Fruit fly (Drosophila melanogaster): Measurements from ENCODE around the gene CG34377.

DNA sequence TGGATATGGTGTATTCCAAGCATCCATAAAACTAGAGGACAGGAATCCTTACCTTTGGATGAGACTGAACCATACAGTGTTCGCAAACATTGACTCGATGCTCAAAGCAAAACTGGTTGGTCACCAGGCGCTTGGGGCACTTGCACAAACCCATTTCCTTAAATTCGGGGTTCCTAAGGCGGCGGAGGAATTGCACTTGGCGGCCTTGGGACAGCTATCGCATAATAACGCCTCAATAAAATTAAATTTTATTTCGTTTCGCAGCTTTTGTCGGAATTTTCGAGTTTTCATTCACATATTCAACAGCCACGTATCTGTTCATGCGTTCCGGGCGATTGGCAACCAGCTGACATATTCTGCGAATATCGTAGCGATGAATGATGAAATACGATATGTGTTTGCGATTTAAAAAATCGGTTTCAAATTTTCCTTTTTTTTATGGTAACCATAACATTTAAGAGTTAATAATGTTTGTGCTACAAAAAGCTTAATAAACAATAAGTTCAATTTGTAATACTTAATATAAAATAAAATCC is 41.8 kb upstream of the CG34377 start, which contains the start of gene CG5382:
- TF ChIP-seq gl (tag; optimal IDR thresholded peaks at IDR 0.05) (no peak), CG32121 (GFP tag; IDR thresholded peaks at IDR 0.05) (no peak), CG15710 (tag; optimal IDR thresholded peaks at IDR 0.05) (no peak), Snoo (tag; optimal IDR thresholded peaks at IDR 0.05) (no peak), CG12605 (GFP tag; IDR thresholded peaks at IDR 0.05) (no peak), Pif1B (GFP tag; optimal IDR thresholded peaks at IDR 0.05) (no peak), fd96Ca (GFP tag; IDR thresholded peaks at IDR 0.05) (no peak), CG14655 (GFP tag; optimal IDR thresholded peaks at IDR 0.05) (no peak), Pif1A (GFP tag; optimal IDR thresholded peaks at IDR 0.05) (no peak), CG9948 (tag; optimal IDR thresholded peaks at IDR 0.05) (no peak)
